Worm (Caenorhabditis elegans) whole organism, late embryonic: ENCODE measurements around the gene H40L08.3.

Source experiments
- ceh-9 ChIP-seq: sonication (generic microtip); optimal IDR thresholded peaks from 2 replicates; lab custom pipeline; 2016; ENCODE audit warnings: mild to moderate bottlenecking, missing genetic modification characterization, inconsistent platforms, missing compliant biosample characterization
- dmd-4 ChIP-seq: sonication (generic microtip); optimal IDR thresholded peaks from 2 replicates; lab custom pipeline; 2016; ENCODE audit warnings: borderline replicate concordance, missing genetic modification characterization, missing compliant biosample characterization
- elt-2 ChIP-seq: sonication (generic microtip); optimal IDR thresholded peaks from 2 replicates; lab custom pipeline; 2016; ENCODE audit warnings: missing genetic modification reagents, missing genetic modification characterization, missing compliant biosample characterization
- ets-4 ChIP-seq: sonication (generic microtip); optimal IDR thresholded peaks from 2 replicates; lab custom pipeline; 2016; ENCODE audit warnings: missing genetic modification characterization, missing compliant biosample characterization
- fkh-10 ChIP-seq: fragments of 150-350 bp; optimal IDR thresholded peaks from 2 replicates; lab custom pipeline; 2014; ENCODE audit warnings: missing biosample characterization, missing genetic modification reagents, missing genetic modification characterization
- hlh-13 ChIP-seq: fragments of 200-800 bp; sonication (Bioruptor generic); optimal IDR thresholded peaks from 2 replicates; lab custom pipeline; 2018; ENCODE audit warnings: mild to moderate bottlenecking, missing genetic modification characterization, missing compliant biosample characterization
- madf-2 ChIP-seq: sonication (generic microtip); optimal IDR thresholded peaks from 2 replicates; lab custom pipeline; 2017; ENCODE audit warnings: missing genetic modification characterization, missing compliant biosample characterization
- mec-3 ChIP-seq: sonication (generic microtip); optimal IDR thresholded peaks from 2 replicates; lab custom pipeline; 2016; ENCODE audit warnings: borderline replicate concordance, missing genetic modification characterization, missing compliant biosample characterization
- pqm-1 ChIP-seq: sonication (generic microtip); optimal IDR thresholded peaks from 2 replicates; lab custom pipeline; 2016; ENCODE audit warnings: missing genetic modification characterization, missing compliant biosample characterization
- ref-2 ChIP-seq: sonication (generic microtip); optimal IDR thresholded peaks from 2 replicates; lab custom pipeline; 2016; ENCODE audit warnings: missing genetic modification characterization, missing compliant biosample characterization
- rnt-1 ChIP-seq: sonication (generic microtip); optimal IDR thresholded peaks from 2 replicates; lab custom pipeline; 2016; ENCODE audit warnings: missing genetic modification characterization, missing compliant biosample characterization
- syd-9 ChIP-seq: sonication (generic microtip); optimal IDR thresholded peaks from 2 replicates; lab custom pipeline; 2016; ENCODE audit warnings: mild to moderate bottlenecking, missing genetic modification characterization, moderate library complexity, missing compliant biosample characterization
- ztf-16 ChIP-seq: sonication (generic microtip); optimal IDR thresholded peaks from 2 replicates; lab custom pipeline; 2017; ENCODE audit warnings: missing genetic modification characterization, missing compliant biosample characterization

ce11 chrX:15047541-15047940 is 28.4 kb downstream of the H40L08.3 start:
- TF ChIP-seq ets-4 (no peak), pqm-1 (tag; lab: Kevin White, UChicago) (no peak), hlh-13 (GFP tag; lab: Kevin White, UChicago) (no peak), ceh-9 (no peak), elt-2 (tag; lab: Kevin White, UChicago) (no peak), ref-2 (tag; lab: Kevin White, UChicago) (no peak), mec-3 (no peak), dmd-4 (no peak), madf-2 (tag; lab: Kevin White, UChicago) (no peak), syd-9 (no peak), ztf-16 (tag; lab: Kevin White, UChicago) (no peak), rnt-1 (tag; lab: Kevin White, UChicago) (no peak), fkh-10 (GFP tag; lab: Kevin White, UChicago) (no peak)
